Worm (Caenorhabditis elegans) whole organism, early embryonic: ENCODE measurements around the gene srh-70.

ENCODE experiments used
- F13C5.2 ChIP-seq: sonication (generic microtip); optimal IDR thresholded peaks from 2 replicates; lab custom pipeline; 2017; ENCODE audit warnings: mild to moderate bottlenecking, missing genetic modification characterization, inconsistent platforms, missing compliant biosample characterization
- ama-1 ChIP-seq: fragments of 150-350 bp; optimal IDR thresholded peaks from 2 replicates; lab custom pipeline; 2014
- scrt-1 ChIP-seq: fragments of 200-800 bp; sonication (Bioruptor generic); IDR thresholded peaks from 2 replicates; pipeline ENCODE4 v1.3.6; 2022; ENCODE audit warnings: missing genetic modification characterization, missing compliant biosample characterization

ce11 chrII:12555579-12555978, 36.9 kb upstream of the srh-70 start, which contains the start of gene F49C5.11:
- TF ChIP-seq F13C5.2 (tag; lab: Kevin White, UChicago) (no peak), ama-1 (no peak), scrt-1 (GFP tag; lab: Robert Waterston, UW) (no peak)
